Fruit fly (Drosophila melanogaster) whole organism, embryonic: Measurements from ENCODE around the gene CG14866.

Experiments used
- Antp ChIP-seq: fragments of 200-800 bp; sonication (Bioruptor generic); optimal IDR thresholded peaks from 3 replicates; lab custom pipeline; 2016; ENCODE audit warnings: missing biosample characterization, missing genetic modification characterization
- BEAF-32 ChIP-seq: fragments of 200-800 bp; sonication (Bioruptor generic); optimal IDR thresholded peaks from 3 replicates; lab custom pipeline; 2017; ENCODE audit warnings: missing biosample characterization, missing genetic modification characterization, mild to moderate bottlenecking, moderate library complexity, missing genetic modification reagents
- CG12219 ChIP-seq: fragments of 200-800 bp; sonication (Bioruptor generic); optimal IDR thresholded peaks from 3 replicates; lab custom pipeline; 2018; ENCODE audit warnings: missing biosample characterization, mild to moderate bottlenecking, missing genetic modification characterization
- CG12769 ChIP-seq: fragments of 200-800 bp; sonication (Bioruptor generic); optimal IDR thresholded peaks from 2 replicates; lab custom pipeline; 2019; ENCODE audit warnings: missing biosample characterization, mild to moderate bottlenecking, missing genetic modification characterization, moderate library complexity
- CG13894 ChIP-seq: fragments of 200-800 bp; sonication (Bioruptor generic); optimal IDR thresholded peaks from 3 replicates; lab custom pipeline; 2018; ENCODE audit warnings: missing biosample characterization, mild to moderate bottlenecking, missing genetic modification characterization, moderate library complexity
- CG14667 ChIP-seq: fragments of 200-800 bp; sonication (Bioruptor generic); IDR thresholded peaks from 2 replicates; pipeline ENCODE4 v1.3.6; 2022; ENCODE audit warnings: missing biosample characterization, missing genetic modification characterization
- CG1529 ChIP-seq: fragments of 200-800 bp; sonication (Bioruptor generic); optimal IDR thresholded peaks from 3 replicates; lab custom pipeline; 2018; ENCODE audit warnings: missing biosample characterization, missing genetic modification characterization
- CG16813 ChIP-seq: fragments of 200-800 bp; sonication (Bioruptor generic); IDR thresholded peaks from 3 replicates; pipeline ENCODE4 v1.3.6; 2022; ENCODE audit warnings: missing biosample characterization, missing genetic modification characterization; ENCODE audit not compliant: partially characterized antibody
- CG1832 ChIP-seq: fragments of 200-800 bp; sonication (Bioruptor generic); optimal IDR thresholded peaks from 2 replicates; lab custom pipeline; 2017; ENCODE audit warnings: missing biosample characterization, mild to moderate bottlenecking, missing genetic modification characterization, inconsistent platforms
- CG2129 ChIP-seq: fragments of 200-800 bp; sonication (Bioruptor generic); IDR thresholded peaks from 2 replicates; pipeline ENCODE4 v1.3.6; 2022; ENCODE audit warnings: missing biosample characterization, missing genetic modification characterization; ENCODE audit not compliant: partially characterized antibody
- CG2678 ChIP-seq: fragments of 200-800 bp; sonication (Bioruptor generic); optimal IDR thresholded peaks from 3 replicates; lab custom pipeline; 2019; ENCODE audit warnings: missing biosample characterization, mild to moderate bottlenecking, missing genetic modification characterization, moderate library complexity
- CG3163 ChIP-seq: fragments of 200-800 bp; sonication (Bioruptor generic); optimal IDR thresholded peaks from 3 replicates; lab custom pipeline; 2016; ENCODE audit warnings: missing biosample characterization, missing genetic modification characterization
- CG34376 ChIP-seq: fragments of 200-800 bp; sonication (Bioruptor generic); optimal IDR thresholded peaks from 2 replicates; lab custom pipeline; 2018; ENCODE audit warnings: missing biosample characterization, mild to moderate bottlenecking, missing genetic modification characterization
- CG4617 ChIP-seq: fragments of 200-800 bp; sonication (Bioruptor generic); optimal IDR thresholded peaks from 3 replicates; lab custom pipeline; 2016; ENCODE audit warnings: missing biosample characterization, missing genetic modification characterization, borderline replicate concordance
- CG4854 ChIP-seq: fragments of 200-800 bp; sonication (Bioruptor generic); optimal IDR thresholded peaks from 2 replicates; lab custom pipeline; 2016; ENCODE audit warnings: missing biosample characterization, missing genetic modification characterization, inconsistent platforms
- CG6765 ChIP-seq: fragments of 200-800 bp; sonication (Bioruptor generic); optimal IDR thresholded peaks from 3 replicates; lab custom pipeline; 2017; ENCODE audit warnings: missing biosample characterization, mild to moderate bottlenecking, missing genetic modification characterization
- CG6854 ChIP-seq: fragments of 200-800 bp; sonication (Bioruptor generic); optimal IDR thresholded peaks from 3 replicates; lab custom pipeline; 2017; ENCODE audit warnings: missing biosample characterization, mild to moderate bottlenecking, missing genetic modification characterization
- CG8290 ChIP-seq, 3 experiments: fragments of 200-800 bp; sonication (Bioruptor generic); optimal IDR thresholded peaks; 2 replicates each; lab custom pipeline; 2016 to 2019; ENCODE audit warnings: missing biosample characterization in 3 of 3, missing genetic modification characterization in 3 of 3, mild to moderate bottlenecking in 2 of 3, moderate library complexity in 1 of 3
- CG9437 ChIP-seq: fragments of 200-800 bp; sonication (Bioruptor generic); optimal IDR thresholded peaks from 2 replicates; lab custom pipeline; 2018; ENCODE audit warnings: missing biosample characterization, mild to moderate bottlenecking, missing genetic modification characterization
- CG9727 ChIP-seq: fragments of 200-800 bp; sonication (Bioruptor generic); optimal IDR thresholded peaks from 3 replicates; lab custom pipeline; 2017; ENCODE audit warnings: missing biosample characterization, mild to moderate bottlenecking, missing genetic modification characterization
- CrebB ChIP-seq: fragments of 200-800 bp; sonication (Bioruptor generic); optimal IDR thresholded peaks from 3 replicates; lab custom pipeline; 2018; ENCODE audit warnings: missing biosample characterization, mild to moderate bottlenecking, missing genetic modification characterization
- Eip74EF ChIP-seq, 2 experiments: fragments of 200-800 bp in 1 of 2; fragments of >200 bp in 1 of 2; sonication (Bioruptor generic) in 1 of 2; optimal IDR thresholded peaks; 2 replicates each; lab custom pipeline; 2017 to 2019; ENCODE audit warnings: missing biosample characterization in 2 of 2, missing genetic modification characterization in 2 of 2, mild to moderate bottlenecking in 1 of 2, moderate library complexity in 1 of 2
- Ets97D ChIP-seq: fragments of 200-800 bp; sonication (Bioruptor generic); optimal IDR thresholded peaks from 3 replicates; lab custom pipeline; 2016; ENCODE audit warnings: missing biosample characterization, missing genetic modification characterization
- Fer1 ChIP-seq: fragments of 200-800 bp; sonication (Bioruptor generic); optimal IDR thresholded peaks from 2 replicates; lab custom pipeline; 2017; ENCODE audit warnings: missing biosample characterization, mild to moderate bottlenecking, missing genetic modification characterization
- HLHmδ ChIP-seq: fragments of 200-800 bp; sonication (Bioruptor generic); optimal IDR thresholded peaks from 2 replicates; lab custom pipeline; 2018; ENCODE audit warnings: missing biosample characterization, mild to moderate bottlenecking, missing genetic modification characterization, moderate library complexity
- HmgZ ChIP-seq: fragments of 200-800 bp; sonication (Bioruptor generic); optimal IDR thresholded peaks from 2 replicates; lab custom pipeline; 2018; ENCODE audit warnings: missing biosample characterization, mild to moderate bottlenecking, missing genetic modification characterization
- Hmr ChIP-seq: fragments of 200-800 bp; sonication (Bioruptor generic); optimal IDR thresholded peaks from 3 replicates; lab custom pipeline; 2017; ENCODE audit warnings: mild to moderate bottlenecking, missing biosample characterization, missing genetic modification reagents, missing genetic modification characterization
- Max ChIP-seq: fragments of 200-800 bp; sonication (Bioruptor generic); optimal IDR thresholded peaks from 2 replicates; lab custom pipeline; 2016; ENCODE audit warnings: missing biosample characterization, mild to moderate bottlenecking, missing genetic modification characterization
- Med ChIP-seq: fragments of 200-800 bp; sonication (Bioruptor generic); peaks from one replicate; lab custom pipeline; 2016; ENCODE audit warnings: missing biosample characterization, missing genetic modification characterization, mild to moderate bottlenecking, inconsistent platforms, moderate library complexity
- Meics ChIP-seq: fragments of 200-800 bp; sonication (Bioruptor generic); optimal IDR thresholded peaks from 2 replicates; lab custom pipeline; 2017; ENCODE audit warnings: missing biosample characterization, mild to moderate bottlenecking, missing genetic modification characterization
- NK7.1 ChIP-seq: fragments of 200-800 bp; sonication (Bioruptor generic); optimal IDR thresholded peaks from 3 replicates; lab custom pipeline; 2016; ENCODE audit warnings: missing biosample characterization, missing genetic modification characterization
- Neu2 ChIP-seq: fragments of 200-800 bp; sonication (Bioruptor generic); optimal IDR thresholded peaks from 3 replicates; lab custom pipeline; 2016; ENCODE audit warnings: missing biosample characterization, missing genetic modification characterization, borderline replicate concordance
- Spps ChIP-seq: fragments of 200-800 bp; sonication (Bioruptor generic); optimal IDR thresholded peaks from 2 replicates; lab custom pipeline; 2018; ENCODE audit warnings: missing biosample characterization, mild to moderate bottlenecking, missing genetic modification characterization
- ab ChIP-seq: fragments of 200-800 bp; sonication (Bioruptor generic); optimal IDR thresholded peaks from 2 replicates; lab custom pipeline; 2016; ENCODE audit warnings: missing biosample characterization, missing genetic modification characterization
- ase ChIP-seq: fragments of 200-800 bp; sonication (Bioruptor generic); IDR thresholded peaks from 3 replicates; pipeline ENCODE4 v1.3.6; 2022; ENCODE audit warnings: missing biosample characterization, missing genetic modification characterization
- cg ChIP-seq: fragments of 200-800 bp; sonication (Bioruptor generic); optimal IDR thresholded peaks from 3 replicates; lab custom pipeline; 2019; ENCODE audit warnings: missing biosample characterization, mild to moderate bottlenecking, missing genetic modification characterization, moderate library complexity
- dan ChIP-seq: fragments of 200-800 bp; sonication (Bioruptor generic); IDR thresholded peaks from 2 replicates; pipeline ENCODE4 v1.3.6; 2022; ENCODE audit warnings: missing biosample characterization, missing genetic modification characterization
- dimm ChIP-seq: fragments of 200-800 bp; sonication (Bioruptor generic); IDR thresholded peaks from 2 replicates; pipeline ENCODE4 v1.3.6; 2022; ENCODE audit warnings: missing biosample characterization, missing genetic modification characterization
- insv ChIP-seq, 2 experiments: fragments of 200-800 bp; sonication (Bioruptor generic); optimal IDR thresholded peaks; 3 replicates each; lab custom pipeline; 2016 to 2018; ENCODE audit warnings: missing biosample characterization in 2 of 2, missing genetic modification characterization in 2 of 2
- inv ChIP-seq: fragments of 200-800 bp; sonication (Bioruptor generic); IDR thresholded peaks from 2 replicates; pipeline ENCODE4 v1.3.6; 2022; ENCODE audit warnings: missing biosample characterization, missing genetic modification characterization; ENCODE audit not compliant: partially characterized antibody
- kni ChIP-seq: fragments of 200-800 bp; sonication (Bioruptor generic); optimal IDR thresholded peaks from 3 replicates; lab custom pipeline; 2017; ENCODE audit warnings: mild to moderate bottlenecking, missing biosample characterization, missing genetic modification reagents, missing genetic modification characterization
- lola ChIP-seq, 3 experiments: fragments of >200 bp in 2 of 3; fragments of 200-800 bp in 1 of 3; sonication (Bioruptor generic) in 1 of 3; optimal IDR thresholded peaks; 2 replicates each; lab custom pipeline; 2017 to 2019; ENCODE audit warnings: missing biosample characterization in 3 of 3, missing genetic modification characterization in 3 of 3, mild to moderate bottlenecking in 1 of 3, moderate library complexity in 1 of 3
- oc ChIP-seq: fragments of 200-800 bp; sonication (Bioruptor generic); optimal IDR thresholded peaks from 2 replicates; lab custom pipeline; 2018; ENCODE audit warnings: missing biosample characterization, mild to moderate bottlenecking, missing genetic modification characterization, moderate library complexity
- onecut ChIP-seq: fragments of 200-800 bp; sonication (Bioruptor generic); IDR thresholded peaks from 2 replicates; pipeline ENCODE4 v1.3.6; 2022; ENCODE audit warnings: missing biosample characterization, missing genetic modification characterization
- pho ChIP-seq: fragments of 200-800 bp; sonication (Bioruptor generic); optimal IDR thresholded peaks from 2 replicates; lab custom pipeline; 2016; ENCODE audit warnings: missing biosample characterization, missing genetic modification characterization
- sd ChIP-seq: fragments of 200-800 bp; sonication (Bioruptor generic); optimal IDR thresholded peaks from 3 replicates; lab custom pipeline; 2018; ENCODE audit warnings: missing biosample characterization, mild to moderate bottlenecking, missing genetic modification characterization, moderate library complexity
- sqz ChIP-seq: fragments of 200-800 bp; sonication (Bioruptor generic); optimal IDR thresholded peaks from 3 replicates; lab custom pipeline; 2018; ENCODE audit warnings: missing biosample characterization, mild to moderate bottlenecking, missing genetic modification characterization
- sug ChIP-seq: fragments of 200-800 bp; optimal IDR thresholded peaks from 2 replicates; lab custom pipeline; 2019; ENCODE audit warnings: missing biosample characterization, mild to moderate bottlenecking, missing genetic modification characterization, moderate library complexity
- tup ChIP-seq: fragments of 200-800 bp; sonication (Bioruptor generic); optimal IDR thresholded peaks from 2 replicates; lab custom pipeline; 2016; ENCODE audit warnings: missing biosample characterization, mild to moderate bottlenecking, missing genetic modification characterization, moderate library complexity
- wek ChIP-seq: fragments of 200-800 bp; sonication (Bioruptor generic); optimal IDR thresholded peaks from 3 replicates; lab custom pipeline; 2018; ENCODE audit warnings: missing biosample characterization, mild to moderate bottlenecking, missing genetic modification characterization, moderate library complexity
- yki ChIP-seq: fragments of >200 bp; optimal IDR thresholded peaks from 3 replicates; lab custom pipeline; 2018

The CG14866 gene

dm6 chr3R:15286693-15287041, 29.6 kb upstream of the CG14866 start (continued):
- peak; percentile 87 for TF ChIP-seq yki (lab: Kevin White, UChicago)
- TF ChIP-seq onecut (GFP tag; lab: Robert Waterston, UW): peak; percentile 11; the same call in 1 of the 2 replicates
- TF ChIP-seq CG6765 (GFP tag; lab: Kevin White, UChicago): peak; percentile 19
- TF ChIP-seq Neu2 (GFP tag; lab: Kevin White, UChicago): no peak
- no peak for TF ChIP-seq CG1529
- TF ChIP-seq CG9727 (GFP tag; lab: Kevin White, UChicago): no peak
- no peak for TF ChIP-seq CrebB
- peak; percentile 7 for TF ChIP-seq CG2678 (tag; lab: Kevin White, UChicago)
- TF ChIP-seq sug (tag; lab: Kevin White, UChicago): peak; percentile 96
- no peak for TF ChIP-seq inv (GFP tag; lab: Robert Waterston, UW)
- peak in 1 of 2 experiments; percentile 4 for TF ChIP-seq Eip74EF (GFP tag; optimal IDR thresholded peaks at IDR 0.05; lab: Kevin White, UChicago)
- peak; percentile 1 for TF ChIP-seq wek (GFP tag; lab: Kevin White, UChicago)
- peak; percentile 37 for TF ChIP-seq Fer1 (GFP tag; lab: Kevin White, UChicago)
- peak; percentile 30 for TF ChIP-seq HmgZ (tag; lab: Kevin White, UChicago)
- no peak for TF ChIP-seq pho (GFP tag; lab: Kevin White, UChicago)
- no peak for TF ChIP-seq Ets97D
- peak; percentile 64 for TF ChIP-seq CG34376 (GFP tag; lab: Kevin White, UChicago)
- peak; percentile 48 for TF ChIP-seq cg (GFP tag; lab: Kevin White, UChicago)
- no peak for TF ChIP-seq NK7.1 (GFP tag; lab: Kevin White, UChicago)
- TF ChIP-seq kni (GFP tag; lab: Kevin White, UChicago): peak; percentile 69
- no peak for TF ChIP-seq CG14667 (GFP tag; lab: Robert Waterston, UW)
- TF ChIP-seq ab (GFP tag; lab: Kevin White, UChicago): no peak
- peak; percentile 35 for TF ChIP-seq Hmr
- TF ChIP-seq HLHmδ (GFP tag; lab: Kevin White, UChicago): peak; percentile 50
- TF ChIP-seq Med (GFP tag; lab: Kevin White, UChicago): peak; percentile 64
- peak; percentile 82 for TF ChIP-seq sqz (GFP tag; lab: Kevin White, UChicago)
- peak; percentile 24 for TF ChIP-seq CG3163
- TF ChIP-seq Meics (GFP tag; lab: Kevin White, UChicago): no peak
- peak; percentile 35 for TF ChIP-seq CG12219 (GFP tag; lab: Kevin White, UChicago)
- TF ChIP-seq dan: no peak
- TF ChIP-seq CG8290 (GFP tag; optimal IDR thresholded peaks at IDR 0.05; lab: Kevin White, UChicago): no peak
- TF ChIP-seq CG8290 (tag; optimal IDR thresholded peaks at IDR 0.05; lab: Kevin White, UChicago): peak in 1 of 2 experiments; percentile 20
- no peak for TF ChIP-seq Antp (GFP tag; lab: Kevin White, UChicago)
- TF ChIP-seq Spps: no peak
- no peak for TF ChIP-seq lola (GFP tag; optimal IDR thresholded peaks at IDR 0.05; lab: Kevin White, UChicago)
- no peak for TF ChIP-seq CG16813 (GFP tag; lab: Robert Waterston, UW)
- TF ChIP-seq CG2129 (GFP tag; lab: Robert Waterston, UW): no peak
- peak; percentile 87 for TF ChIP-seq CG1832

- TF ChIP-seq insv (GFP tag; optimal IDR thresholded peaks at IDR 0.05; lab: Kevin White, UChicago): peak in 1 of 2 experiments; percentile 50
- TF ChIP-seq tup: no peak
- TF ChIP-seq ase (GFP tag; lab: Robert Waterston, UW): no peak
- TF ChIP-seq CG4854 (GFP tag; lab: Kevin White, UChicago): peak; percentile 99
- TF ChIP-seq CG4617 (GFP tag; lab: Kevin White, UChicago): peak; percentile 77
- TF ChIP-seq dimm (GFP tag; lab: Robert Waterston, UW): no peak
- no peak for TF ChIP-seq CG6854 (GFP tag; lab: Kevin White, UChicago)
- peak; percentile 14 for TF ChIP-seq CG13894 (tag; lab: Kevin White, UChicago)
- TF ChIP-seq CG12769 (tag; lab: Kevin White, UChicago): peak; percentile 31
- no peak for TF ChIP-seq CG9437 (GFP tag; lab: Kevin White, UChicago)
- peak; percentile 98 for TF ChIP-seq sd
- peak; percentile 33 for TF ChIP-seq oc (tag; lab: Kevin White, UChicago)
- peak; percentile 56 for TF ChIP-seq BEAF-32
- TF ChIP-seq Max (GFP tag; lab: Kevin White, UChicago): peak; percentile 69
These were observed 28.5 kb upstream of the CG14866 start for dm6 chr3R:15287763-15288162.
